Worm (Caenorhabditis elegans) whole organism, L4 larva: ENCODE measurements around the gene srv-10.

Source experiments
- aly-2 ChIP-seq: sonication (generic microtip); optimal IDR thresholded peaks from 2 replicates; lab custom pipeline; 2018; ENCODE audit warnings: missing biosample characterization, missing genetic modification characterization
- ceh-44 ChIP-seq: fragments of 200-800 bp; sonication (Bioruptor generic); IDR thresholded peaks from 2 replicates; pipeline ENCODE4 v1.3.6; 2022; ENCODE audit warnings: missing genetic modification reagents, missing genetic modification characterization, missing compliant biosample characterization
- dve-1 ChIP-seq: sonication (generic microtip); optimal IDR thresholded peaks from 2 replicates; lab custom pipeline; 2017; ENCODE audit warnings: antibody characterized with exemption, mild to moderate bottlenecking, missing genetic modification characterization, missing compliant biosample characterization; ENCODE audit not compliant: insufficient read depth
- nhr-237 ChIP-seq: sonication (generic microtip); optimal IDR thresholded peaks from 2 replicates; lab custom pipeline; 2017; ENCODE audit warnings: missing biosample characterization, missing genetic modification characterization
- rbr-2 ChIP-seq: sonication (generic microtip); optimal IDR thresholded peaks from 2 replicates; lab custom pipeline; 2016; ENCODE audit warnings: missing genotype, missing genetic modification characterization, missing compliant biosample characterization
- unc-62 ChIP-seq, 3 experiments: fragments of 150-350 bp in 1 of 3; sonication (generic microtip); optimal IDR thresholded peaks in 2 of 3; peaks in 1 of 3; 1 replicate in 1 of 3; 2 replicates in 2 of 3; lab custom pipeline; 2014 to 2017; ENCODE audit warnings: missing biosample characterization in 3 of 3, missing genetic modification characterization in 3 of 3, missing genetic modification reagents in 3 of 3, missing genotype in 1 of 3

ce11 chrV:13407913-13408312, 15.8 kb upstream of the srv-10 start, which contains the start of gene F53F1.3:
- TF ChIP-seq rbr-2 (tag; lab: Kevin White, UChicago) (no peak), aly-2 (tag; lab: Kevin White, UChicago) (no peak), nhr-237 (tag; lab: Kevin White, UChicago) (no peak), unc-62 (GFP tag; optimal IDR thresholded peaks at IDR 0.05 in 1 of 2; lab: Kevin White, UChicago) (no peak), unc-62 (tag; optimal IDR thresholded peaks at IDR 0.05; lab: Kevin White, UChicago) (no peak), ceh-44 (GFP tag; lab: Robert Waterston, UW) (no peak), dve-1 (tag; lab: Kevin White, UChicago) (peak; percentile 7)
